Worm (Caenorhabditis elegans): ENCODE results near the gene T09F5.10.

The T09F5.10 gene

DNA sequence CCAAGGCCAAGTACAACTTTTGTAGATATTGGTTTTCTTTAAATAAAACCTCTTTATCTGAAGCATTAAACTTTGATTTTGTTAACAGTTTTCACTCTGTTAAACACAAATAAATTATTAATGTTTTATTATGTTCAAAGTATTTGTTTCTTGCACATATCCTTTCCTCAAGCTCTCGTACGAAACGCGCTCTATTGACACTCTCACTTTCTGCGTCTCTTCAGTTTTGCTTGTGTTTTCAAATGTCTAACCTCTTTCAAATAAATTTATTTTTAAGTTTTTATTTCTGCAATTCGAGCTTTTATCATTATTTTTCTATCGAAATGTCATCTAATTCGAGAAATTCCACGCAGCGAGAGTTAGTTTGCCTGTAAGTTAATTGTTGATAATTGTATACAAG is 36.1 kb upstream of the T09F5.10 start, which contains the start of gene K08F9.4 (continued):
- TF ChIP-seq lir-3 (tag; optimal IDR thresholded peaks at IDR 0.05) (no peak), dve-1 (tag; optimal IDR thresholded peaks at IDR 0.05; ENCODE audit: insufficient read depth) (no peak)

DNA sequence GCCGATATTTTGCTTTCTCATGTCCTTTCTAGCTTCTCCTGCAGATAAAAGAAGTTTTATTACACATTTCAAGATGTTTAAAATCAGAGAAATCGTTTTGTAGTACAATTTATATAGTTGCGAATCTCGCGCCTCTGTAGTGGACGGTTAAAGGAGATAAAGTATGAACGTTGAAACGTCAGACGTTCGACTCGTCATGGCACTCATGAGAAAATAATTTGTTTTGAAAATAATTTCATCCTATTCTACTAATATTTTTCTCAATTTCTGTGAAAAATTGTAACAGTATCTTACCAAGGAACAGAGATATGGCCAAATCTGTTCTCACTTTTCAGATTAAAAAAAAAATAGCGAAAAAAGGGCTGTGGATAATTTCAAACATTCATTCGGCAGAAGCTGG is 32.1 kb upstream of the T09F5.10 start, which contains the start of gene T09F5.20:
Gene T09F5.20 (minus strand): TSS at position 101 of the 400 bp plus-strand sequence.
- TF ChIP-seq hif-1 (tag; optimal IDR thresholded peaks at IDR 0.05) (no peak), unc-39 (tag; optimal IDR thresholded peaks at IDR 0.05) (no peak), spr-1 (tag; optimal IDR thresholded peaks at IDR 0.05) (no peak), unc-130 (GFP tag; optimal IDR thresholded peaks at IDR 0.05) (no peak), nhr-76 (tag; optimal IDR thresholded peaks at IDR 0.05) (no peak), pqm-1 (tag; optimal IDR thresholded peaks at IDR 0.05) (no peak), daf-12 (tag; optimal IDR thresholded peaks at IDR 0.05) (no peak), nhr-28 (tag; optimal IDR thresholded peaks at IDR 0.05) (no peak), lin-1 (GFP tag; IDR thresholded peaks at IDR 0.05) (no peak), rbr-2 (tag; optimal IDR thresholded peaks at IDR 0.05) (no peak), zfp-3 (GFP tag; conservative IDR thresholded peaks at IDR 0.05) (no peak)

DNA sequence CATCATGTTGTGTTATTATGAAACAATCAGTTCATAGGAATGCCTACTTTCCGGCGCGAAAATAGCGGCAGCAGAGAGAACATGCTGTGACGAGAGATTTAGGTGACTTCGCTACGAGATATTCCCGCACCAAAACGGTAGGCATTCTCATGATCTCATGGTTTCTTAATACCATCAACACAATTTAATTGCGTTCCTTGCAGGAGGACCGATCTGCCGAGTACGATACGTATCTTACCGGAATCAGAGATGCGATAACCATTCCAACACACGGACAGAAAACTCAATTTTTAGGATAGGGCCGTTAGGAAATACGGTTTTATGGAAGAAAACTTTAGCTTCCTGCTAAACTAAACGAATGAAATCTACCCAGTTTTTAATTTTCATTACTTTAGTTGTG is 31.1 kb upstream of the T09F5.10 start, which contains the start of gene T09F5.1:
Gene T09F5.1 (plus strand): TSS at position 301 of the 400 bp plus-strand sequence.
- TF ChIP-seq unc-39 (tag; optimal IDR thresholded peaks at IDR 0.05): no peak
- no peak for TF ChIP-seq F26F4.8 (GFP tag; conservative IDR thresholded peaks at IDR 0.05)
- TF ChIP-seq ceh-82 (tag; optimal IDR thresholded peaks at IDR 0.05): no peak
- no peak for TF ChIP-seq mdt-29 (GFP tag; IDR thresholded peaks at IDR 0.05)
- no peak for TF ChIP-seq lin-29 (GFP tag; IDR thresholded peaks at IDR 0.05)
- no peak for TF ChIP-seq hmg-1.1 (GFP tag; IDR thresholded peaks at IDR 0.05)
- no peak for TF ChIP-seq madf-9 (GFP tag; conservative IDR thresholded peaks at IDR 0.05)
- TF ChIP-seq lin-13 (GFP tag; optimal IDR thresholded peaks at IDR 0.05): no peak
- no peak for TF ChIP-seq fos-1 (tag; optimal IDR thresholded peaks at IDR 0.05)
- TF ChIP-seq ctbp-1 (GFP tag; IDR thresholded peaks at IDR 0.05): no peak
- TF ChIP-seq arid-1 (GFP tag; conservative IDR thresholded peaks at IDR 0.05): no peak
- no peak for TF ChIP-seq hif-1 (tag; optimal IDR thresholded peaks at IDR 0.05)

DNA sequence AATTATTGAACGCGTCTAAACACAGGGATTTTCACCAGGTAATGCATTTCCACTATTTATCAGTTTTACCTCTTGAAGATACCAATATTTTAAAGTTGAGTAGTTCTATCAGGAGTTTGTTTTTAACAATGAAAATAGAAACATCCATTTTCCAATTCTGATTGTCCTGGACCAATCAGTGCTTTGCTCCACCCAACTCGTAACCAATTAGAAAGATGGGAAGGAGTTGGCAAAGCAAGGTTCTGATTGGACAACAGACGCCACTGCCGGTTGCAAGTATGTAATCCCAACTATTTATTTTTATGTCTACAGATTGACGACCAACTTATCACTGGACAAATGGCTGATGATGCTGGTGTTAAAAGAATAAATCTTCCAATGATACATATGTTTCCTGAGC is 29.7 kb upstream of the T09F5.10 start:
- TF ChIP-seq hif-1 (tag; optimal IDR thresholded peaks at IDR 0.05) (no peak), arid-1 (GFP tag; conservative IDR thresholded peaks at IDR 0.05) (no peak)

DNA sequence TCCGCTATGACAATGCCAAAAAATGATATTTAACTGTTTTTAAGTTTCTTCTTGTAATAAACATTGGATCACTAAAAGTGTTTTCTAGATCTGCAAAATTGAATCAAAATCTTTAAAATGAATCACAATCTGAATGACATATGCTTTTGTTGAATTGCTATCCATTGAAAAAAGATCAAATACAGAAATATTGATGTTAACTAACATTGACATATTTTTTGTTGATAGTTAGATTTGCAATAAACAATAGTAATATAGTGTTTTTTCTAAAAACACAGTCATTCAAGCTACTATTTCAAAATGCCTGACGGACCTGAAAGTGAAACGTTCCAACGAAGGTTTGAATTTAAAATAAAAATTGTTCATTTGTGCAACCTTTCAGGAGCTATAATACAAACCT is 29.2 kb upstream of the T09F5.10 start, which contains the start of gene T09F5.2:
Gene T09F5.2 (plus strand): TSS at position 301 of the 400 bp plus-strand sequence.
- no peak for TF ChIP-seq aha-1 (tag)
- TF ChIP-seq vab-7 (GFP tag; IDR thresholded peaks at IDR 0.05): no peak
- no peak for TF ChIP-seq F49E8.2 (tag; optimal IDR thresholded peaks at IDR 0.05; ENCODE audit: borderline replicate concordance)

DNA sequence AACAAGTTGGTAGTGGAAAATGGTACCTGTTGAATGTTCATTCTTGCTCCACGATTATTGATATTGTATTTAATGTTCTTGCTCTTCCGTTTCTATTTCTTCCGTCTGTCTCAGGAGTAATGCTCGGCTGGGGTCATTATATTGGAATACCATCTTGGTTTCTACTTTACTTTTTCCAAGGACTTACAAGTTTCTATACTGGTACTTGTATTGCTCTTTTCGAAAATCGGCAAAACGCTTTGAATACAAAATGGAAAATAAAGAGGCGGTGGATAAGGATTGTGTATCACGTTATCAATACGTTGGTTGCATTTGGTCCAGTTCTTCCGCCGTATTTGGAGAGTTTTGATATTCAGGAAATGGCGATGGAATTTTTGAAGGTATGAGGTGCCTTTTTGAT is 27.8 kb upstream of the T09F5.10 start:
- TF ChIP-seq ceh-82 (tag; optimal IDR thresholded peaks at IDR 0.05) (no peak), nhr-102 (tag; optimal IDR thresholded peaks at IDR 0.05) (no peak), nhr-237 (tag; optimal IDR thresholded peaks at IDR 0.05) (no peak), aha-1 (tag) (peak; percentile 49), unc-62 (GFP tag; optimal IDR thresholded peaks at IDR 0.05 in 1 of 2) (peak in 1 of 2 experiments; percentile 56), unc-62 (tag; optimal IDR thresholded peaks at IDR 0.05) (no peak)

DNA sequence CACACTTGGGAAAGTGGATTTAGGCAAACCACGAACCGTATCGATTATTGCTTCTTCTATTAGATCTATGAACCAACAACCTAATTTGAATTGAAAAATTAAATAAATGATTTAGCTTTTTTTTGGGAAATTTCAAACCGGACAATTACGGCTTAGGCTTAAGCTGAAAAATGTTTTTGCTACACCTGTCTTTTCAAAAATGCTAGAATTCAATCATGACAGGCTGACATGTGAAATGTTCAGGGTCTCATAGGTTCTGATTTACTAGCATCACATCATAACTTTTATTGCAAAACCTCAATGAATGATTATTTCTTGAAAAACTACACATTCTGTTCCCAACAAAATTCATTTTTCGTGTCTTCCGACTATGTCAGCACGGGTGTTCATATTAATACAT is 26.6 kb upstream of the T09F5.10 start, which contains the start of gene srh-55:
Gene srh-55 (plus strand): TSS at position 301 of the 400 bp plus-strand sequence.
- TF ChIP-seq unc-62 (GFP tag; optimal IDR thresholded peaks at IDR 0.05 in 1 of 2) (peak in 1 of 2 experiments; percentile 77), unc-62 (tag; optimal IDR thresholded peaks at IDR 0.05) (no peak), ZK546.5 (tag; optimal IDR thresholded peaks at IDR 0.05) (no peak)
